Worm (Caenorhabditis elegans): ENCODE results near the gene C07A4.2.

- TF ChIP-seq T07F8.4 (tag; optimal IDR thresholded peaks at IDR 0.05): peak; percentile 15
- peak; percentile 10 for TF ChIP-seq ama-1 (optimal IDR thresholded peaks at IDR 0.05)
- no peak for TF ChIP-seq ama-1 (GFP tag; optimal IDR thresholded peaks at IDR 0.05)
- TF ChIP-seq nhr-80 (tag; optimal IDR thresholded peaks at IDR 0.05): peak; percentile 83
- peak; percentile 44 for TF ChIP-seq ztf-18 (tag; optimal IDR thresholded peaks at IDR 0.05)
- peak; percentile 54 for TF ChIP-seq nhr-90 (tag; optimal IDR thresholded peaks at IDR 0.05)
- no peak for TF ChIP-seq snpc-1.1 (tag; optimal IDR thresholded peaks at IDR 0.05; ENCODE audit: insufficient read depth)
- TF ChIP-seq lag-1 (GFP tag; IDR thresholded peaks at IDR 0.05): no peak
- TF ChIP-seq snpc-4 (GFP tag; optimal IDR thresholded peaks at IDR 0.05): peak; percentile 31
- TF ChIP-seq snpc-4 (tag; optimal IDR thresholded peaks at IDR 0.05): peak in 3 of 4 experiments; percentile 8 to 53 (median 48)
Observed at ce11 chrX:10188493-10188895, 16.5 kb downstream of the C07A4.2 start.
